Worm (Caenorhabditis elegans) whole organism, midembryonic: ENCODE data around the gene C29A12.22.

Source experiments
- cog-1 ChIP-seq: sonication (generic microtip); optimal IDR thresholded peaks from 2 replicates; lab custom pipeline; 2016; ENCODE audit warnings: missing genetic modification characterization, missing compliant biosample characterization
- flt-1 ChIP-seq: fragments of 200-800 bp; sonication (Bioruptor generic); IDR thresholded peaks from 2 replicates; pipeline ENCODE4 v1.3.6; 2022; ENCODE audit warnings: missing genetic modification characterization, missing compliant biosample characterization
- med-1 ChIP-seq: sonication (generic microtip); optimal IDR thresholded peaks from 2 replicates; lab custom pipeline; 2017; ENCODE audit warnings: missing genetic modification characterization, mild to moderate bottlenecking, missing compliant biosample characterization, antibody characterized with exemption, missing genetic modification reagents; ENCODE audit not compliant: insufficient read depth
- ref-1 ChIP-seq: fragments of 200-800 bp; sonication (Bioruptor generic); conservative IDR thresholded peaks from 2 replicates; pipeline ENCODE4 v1.3.6; 2022; ENCODE audit warnings: missing genetic modification reagents, missing genetic modification characterization, missing compliant biosample characterization
- tab-1 ChIP-seq: fragments of 200-800 bp; sonication (Bioruptor generic); IDR thresholded peaks from 2 replicates; pipeline ENCODE4 v1.3.6; 2022; ENCODE audit warnings: missing genetic modification characterization, missing compliant biosample characterization
- ztf-23 ChIP-seq: fragments of 200-800 bp; sonication (Bioruptor generic); IDR thresholded peaks from 2 replicates; pipeline ENCODE4 v1.3.6; 2022; ENCODE audit warnings: missing genetic modification reagents, missing genetic modification characterization, missing compliant biosample characterization

DNA sequence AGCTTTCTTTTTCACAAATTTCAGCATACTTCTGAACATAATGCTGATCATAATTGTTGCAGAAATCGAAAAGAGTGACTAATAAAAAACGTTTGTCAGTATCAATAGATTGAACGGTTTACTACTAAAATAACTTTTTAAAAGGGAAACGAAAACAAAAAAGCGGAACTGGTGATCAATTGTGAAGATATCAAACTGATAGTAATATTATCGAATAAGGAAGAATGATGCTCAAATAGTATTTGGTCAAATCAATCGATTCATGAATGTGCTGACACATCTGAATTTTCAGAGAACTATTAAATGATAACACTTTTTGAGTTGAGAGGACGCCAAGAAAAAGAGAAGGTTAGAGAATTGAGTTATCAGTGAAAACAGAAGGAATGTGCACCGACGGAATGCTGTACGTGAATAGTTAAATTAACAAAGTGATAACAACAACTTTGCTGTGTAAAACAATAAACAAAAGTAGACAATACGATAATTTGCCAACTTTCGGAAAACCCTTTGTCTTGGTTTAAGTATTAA is 35.3 kb upstream of the C29A12.22 start, which contains the start of gene D1054.5:
- TF ChIP-seq ztf-23 (GFP tag; lab: Robert Waterston, UW) (no peak), cog-1 (tag; lab: Kevin White, UChicago) (no peak), flt-1 (GFP tag; lab: Robert Waterston, UW) (no peak), med-1 (GFP tag; lab: Kevin White, UChicago) (no peak), tab-1 (no peak), ref-1 (GFP tag; lab: Robert Waterston, UW) (no peak)
